Worm (Caenorhabditis elegans): ENCODE data around the gene sdz-36.
A peak's percentile ranks its signal among the peaks of the same experiment; 100 is the strongest.

Gene sdz-36

ce11 chrIV:9676535-9676934, 14.2 kb upstream of the sdz-36 start (continued):
- TF ChIP-seq daf-8 (GFP tag; IDR thresholded peaks at IDR 0.05) (no peak), mdt-29 (GFP tag; IDR thresholded peaks at IDR 0.05) (no peak), ama-1 (optimal IDR thresholded peaks at IDR 0.05) (no peak), nhr-11 (tag; optimal IDR thresholded peaks at IDR 0.05) (no peak), daf-16 (GFP tag; optimal IDR thresholded peaks at IDR 0.05) (no peak), daf-16 (tag; optimal IDR thresholded peaks at IDR 0.05) (peak; percentile 98), ctbp-1 (GFP tag; IDR thresholded peaks at IDR 0.05) (no peak), lim-7 (GFP tag; IDR thresholded peaks at IDR 0.05) (no peak), nhr-42 (GFP tag; IDR thresholded peaks at IDR 0.05) (no peak), nhr-102 (tag; optimal IDR thresholded peaks at IDR 0.05) (peak; percentile 23), dpl-1 (GFP tag; optimal IDR thresholded peaks at IDR 0.05) (no peak), cey-2 (tag; optimal IDR thresholded peaks at IDR 0.05; ENCODE audit: borderline replicate concordance, insufficient read depth) (no peak), gei-8 (GFP tag; optimal IDR thresholded peaks at IDR 0.05) (no peak), ceh-28 (tag; optimal IDR thresholded peaks at IDR 0.05) (no peak), dmd-6 (GFP tag; IDR thresholded peaks at IDR 0.05) (peak; percentile 89), Y75B8A.6 (GFP tag; IDR thresholded peaks at IDR 0.05) (no peak), fos-1 (tag; optimal IDR thresholded peaks at IDR 0.05) (no peak), rbr-2 (tag; optimal IDR thresholded peaks at IDR 0.05) (no peak), jun-1 (tag; optimal IDR thresholded peaks at IDR 0.05) (no peak), nhr-28 (tag; optimal IDR thresholded peaks at IDR 0.05) (peak; percentile 95), pqm-1 (tag; optimal IDR thresholded peaks at IDR 0.05) (peak; percentile 47), saeg-2 (GFP tag; IDR thresholded peaks at IDR 0.05) (no peak), unc-62 (GFP tag; optimal IDR thresholded peaks at IDR 0.05 in 1 of 2) (no peak), unc-62 (tag; optimal IDR thresholded peaks at IDR 0.05) (no peak), set-16 (GFP tag; IDR thresholded peaks at IDR 0.05) (no peak), madf-9 (GFP tag; conservative IDR thresholded peaks at IDR 0.05) (no peak), mxl-2 (GFP tag; conservative IDR thresholded peaks at IDR 0.05) (no peak), dmd-9 (GFP tag; IDR thresholded peaks at IDR 0.05) (no peak), mdl-1 (tag; optimal IDR thresholded peaks at IDR 0.05) (peak in 1 of 2 experiments; percentile 70), T26A8.4 (GFP tag; IDR thresholded peaks at IDR 0.05) (no peak), egl-43 (GFP tag; IDR thresholded peaks at IDR 0.05) (no peak), lin-1 (GFP tag; IDR thresholded peaks at IDR 0.05) (0 out of 2 replicates have a peak, but pooled peaks have one; percentile 47), unc-130 (GFP tag; optimal IDR thresholded peaks at IDR 0.05) (no peak), lin-15B (tag; optimal IDR thresholded peaks at IDR 0.05) (no peak), Y105C5A.15 (GFP tag; IDR thresholded peaks at IDR 0.05) (no peak), D1046.2 (GFP tag; IDR thresholded peaks at IDR 0.05) (no peak), mxl-3 (GFP tag; optimal IDR thresholded peaks at IDR 0.05) (peak; percentile 7), ceh-82 (tag; optimal IDR thresholded peaks at IDR 0.05) (no peak), nhr-77 (tag; optimal IDR thresholded peaks at IDR 0.05) (peak; percentile 65), nhr-111 (GFP tag; optimal IDR thresholded peaks at IDR 0.05) (no peak), hlh-30 (tag; optimal IDR thresholded peaks at IDR 0.05; ENCODE audit: insufficient read depth) (peak; percentile 58), lin-38 (GFP tag; IDR thresholded peaks at IDR 0.05) (no peak), ceh-44 (GFP tag; IDR thresholded peaks at IDR 0.05) (no peak), daf-19 (GFP tag; conservative IDR thresholded peaks at IDR 0.05) (no peak), daf-12 (tag; optimal IDR thresholded peaks at IDR 0.05) (no peak), ceh-32 (tag; optimal IDR thresholded peaks at IDR 0.05; ENCODE audit: poor library complexity) (no peak), zip-2 (tag; optimal IDR thresholded peaks at IDR 0.05) (no peak), lin-13 (GFP tag; optimal IDR thresholded peaks at IDR 0.05) (no peak), lin-29 (GFP tag; IDR thresholded peaks at IDR 0.05) (no peak), madf-5 (GFP tag; IDR thresholded peaks at IDR 0.05) (no peak), ces-1 (GFP tag; optimal IDR thresholded peaks at IDR 0.05) (no peak), T20F7.1 (GFP tag; optimal IDR thresholded peaks at IDR 0.05) (peak; percentile 17), F49E8.2 (tag; optimal IDR thresholded peaks at IDR 0.05; ENCODE audit: borderline replicate concordance) (no peak)

Measured in whole organism, L4 larva.